Fruit fly (Drosophila melanogaster) whole organism, embryonic: ENCODE measurements around the gene nmo.

Experiments used
- CG10431 ChIP-seq: fragments of 200-800 bp; sonication (Bioruptor generic); optimal IDR thresholded peaks from 3 replicates; lab custom pipeline; 2018; ENCODE audit warnings: missing biosample characterization, mild to moderate bottlenecking, missing genetic modification characterization
- CG13424 ChIP-seq: fragments of 200-800 bp; sonication (Bioruptor generic); optimal IDR thresholded peaks from 2 replicates; lab custom pipeline; 2019; ENCODE audit warnings: missing biosample characterization, mild to moderate bottlenecking, missing genetic modification characterization, moderate library complexity
- CrebB ChIP-seq: fragments of 200-800 bp; sonication (Bioruptor generic); optimal IDR thresholded peaks from 3 replicates; lab custom pipeline; 2018; ENCODE audit warnings: missing biosample characterization, mild to moderate bottlenecking, missing genetic modification characterization
- Gug ChIP-seq: fragments of 200-800 bp; sonication (Bioruptor generic); IDR thresholded peaks from 4 replicates; pipeline ENCODE4 v1.3.6; 2022; ENCODE audit warnings: missing biosample characterization, missing genetic modification characterization
- Sox102F ChIP-seq: fragments of 200-800 bp; sonication (Bioruptor generic); optimal IDR thresholded peaks from 2 replicates; lab custom pipeline; 2018; ENCODE audit warnings: missing biosample characterization, mild to moderate bottlenecking, missing genetic modification characterization, moderate library complexity
- Xrp1 ChIP-seq: fragments of 200-800 bp; sonication (Bioruptor generic); IDR thresholded peaks from 2 replicates; pipeline ENCODE4 v1.3.6; 2022; ENCODE audit warnings: missing biosample characterization, missing genetic modification characterization
- az2 ChIP-seq: fragments of 200-800 bp; sonication (Bioruptor generic); optimal IDR thresholded peaks from 3 replicates; lab custom pipeline; 2016; ENCODE audit warnings: missing biosample characterization, missing genetic modification characterization
- cwo ChIP-seq: fragments of 200-800 bp; sonication (Bioruptor generic); optimal IDR thresholded peaks from 3 replicates; lab custom pipeline; 2017; ENCODE audit warnings: missing biosample characterization, missing genetic modification characterization, mild to moderate bottlenecking, moderate library complexity, missing genetic modification reagents
- en ChIP-seq: fragments of 200-800 bp; sonication (Bioruptor generic); optimal IDR thresholded peaks from 2 replicates; lab custom pipeline; 2016; ENCODE audit warnings: missing biosample characterization, missing genetic modification characterization
- fru ChIP-seq: fragments of >200 bp; optimal IDR thresholded peaks from 2 replicates; lab custom pipeline; 2017
- onecut ChIP-seq: fragments of 200-800 bp; sonication (Bioruptor generic); IDR thresholded peaks from 2 replicates; pipeline ENCODE4 v1.3.6; 2022; ENCODE audit warnings: missing biosample characterization, missing genetic modification characterization
- psq ChIP-seq: fragments of 200-800 bp; sonication (Bioruptor generic); optimal IDR thresholded peaks from 2 replicates; lab custom pipeline; 2017; ENCODE audit warnings: missing biosample characterization, missing genetic modification characterization
- sc ChIP-seq, 3 experiments: fragments of >200 bp in 2 of 3; fragments of 200-800 bp in 1 of 3; sonication (Bioruptor generic) in 1 of 3; optimal IDR thresholded peaks; 2 replicates in 2 of 3; 3 replicates in 1 of 3; lab custom pipeline; 2017; ENCODE audit warnings: mild to moderate bottlenecking in 1 of 3, missing biosample characterization in 1 of 3, missing genetic modification characterization in 1 of 3, missing genetic modification reagents in 1 of 3
- sd ChIP-seq: fragments of 200-800 bp; sonication (Bioruptor generic); optimal IDR thresholded peaks from 3 replicates; lab custom pipeline; 2018; ENCODE audit warnings: missing biosample characterization, mild to moderate bottlenecking, missing genetic modification characterization, moderate library complexity

DNA sequence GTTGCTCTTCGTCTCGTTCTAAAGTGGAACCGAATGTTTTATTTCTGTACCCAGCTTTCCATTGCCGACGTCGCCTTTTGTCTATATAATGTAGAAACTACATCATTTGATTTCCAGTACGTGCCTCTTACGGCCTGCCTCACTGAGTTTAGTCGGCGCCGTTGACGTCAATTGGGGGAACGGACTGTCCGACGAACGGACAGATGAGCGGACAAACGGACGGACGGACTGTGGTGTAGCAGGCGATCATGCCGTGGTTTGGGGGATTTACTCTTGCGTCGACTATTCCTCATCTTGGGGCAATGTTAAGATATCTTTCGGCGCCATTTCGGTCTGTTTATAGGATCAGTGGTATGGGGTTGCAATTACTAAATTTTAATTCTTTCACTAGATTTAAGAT is 101.9 kb downstream of the nmo start:
- no peak for TF ChIP-seq Sox102F (GFP tag; lab: Kevin White, UChicago)
- no peak for TF ChIP-seq onecut (GFP tag; lab: Robert Waterston, UW)
- TF ChIP-seq psq (GFP tag; lab: Kevin White, UChicago), result no peak
- no peak for TF ChIP-seq en (GFP tag; lab: Kevin White, UChicago)
- no peak for TF ChIP-seq az2 (GFP tag; lab: Kevin White, UChicago)
- TF ChIP-seq CG13424 (tag; lab: Kevin White, UChicago), result no peak
- no peak for TF ChIP-seq Xrp1 (GFP tag; lab: Robert Waterston, UW)
- TF ChIP-seq CrebB (tag; lab: Kevin White, UChicago), result no peak
- TF ChIP-seq cwo (GFP tag; lab: Kevin White, UChicago), result no peak
- no peak for TF ChIP-seq Gug
- TF ChIP-seq sd (tag; lab: Kevin White, UChicago), result no peak
- TF ChIP-seq sc (optimal IDR thresholded peaks at IDR 0.05; lab: Kevin White, UChicago), result no peak
- no peak for TF ChIP-seq sc (GFP tag; optimal IDR thresholded peaks at IDR 0.05; lab: Kevin White, UChicago)
- TF ChIP-seq CG10431, result no peak
- no peak for TF ChIP-seq fru (lab: Kevin White, UChicago)
